Worm (Caenorhabditis elegans) whole organism, late embryonic: ENCODE results near the gene Y110A2AL.5.
A peak's percentile ranks its signal among the peaks of the same experiment; 100 is the strongest.

Experiments
- C38D4.7 ChIP-seq: fragments of 200-800 bp; sonication (Bioruptor generic); optimal IDR thresholded peaks from 2 replicates; lab custom pipeline; 2018; ENCODE audit warnings: mild to moderate bottlenecking, missing genetic modification characterization, moderate library complexity, missing compliant biosample characterization
- K02D7.2 ChIP-seq: sonication (generic microtip); optimal IDR thresholded peaks from 2 replicates; lab custom pipeline; 2017; ENCODE audit warnings: mild to moderate bottlenecking, missing genetic modification characterization, missing compliant biosample characterization
- ceh-18 ChIP-seq: sonication (generic microtip); optimal IDR thresholded peaks from 2 replicates; lab custom pipeline; 2016; ENCODE audit warnings: missing genetic modification characterization, missing compliant biosample characterization
- ceh-30 ChIP-seq: fragments of 150-350 bp; optimal IDR thresholded peaks from 2 replicates; lab custom pipeline; 2014; ENCODE audit warnings: missing biosample characterization, missing genetic modification characterization
- ceh-48 ChIP-seq: sonication (generic microtip); optimal IDR thresholded peaks from 2 replicates; lab custom pipeline; 2016; ENCODE audit warnings: missing genetic modification characterization, inconsistent platforms, missing compliant biosample characterization
- ceh-9 ChIP-seq: sonication (generic microtip); optimal IDR thresholded peaks from 2 replicates; lab custom pipeline; 2016; ENCODE audit warnings: mild to moderate bottlenecking, missing genetic modification characterization, inconsistent platforms, missing compliant biosample characterization
- che-1 ChIP-seq: sonication (generic microtip); optimal IDR thresholded peaks from 2 replicates; lab custom pipeline; 2016; ENCODE audit warnings: mild to moderate bottlenecking, missing genetic modification characterization, missing compliant biosample characterization
- fkh-10 ChIP-seq: fragments of 150-350 bp; optimal IDR thresholded peaks from 2 replicates; lab custom pipeline; 2014; ENCODE audit warnings: missing biosample characterization, missing genetic modification reagents, missing genetic modification characterization
- fkh-6 ChIP-seq: sonication (generic microtip); optimal IDR thresholded peaks from 2 replicates; lab custom pipeline; 2016; ENCODE audit warnings: missing genetic modification characterization, missing compliant biosample characterization
- hlh-13 ChIP-seq: fragments of 200-800 bp; sonication (Bioruptor generic); optimal IDR thresholded peaks from 2 replicates; lab custom pipeline; 2018; ENCODE audit warnings: mild to moderate bottlenecking, missing genetic modification characterization, missing compliant biosample characterization
- hlh-30 ChIP-seq: sonication (generic microtip); optimal IDR thresholded peaks from 2 replicates; lab custom pipeline; 2017; ENCODE audit warnings: antibody characterized with exemption, missing genetic modification characterization, missing compliant biosample characterization; ENCODE audit not compliant: insufficient read depth
- madf-2 ChIP-seq: sonication (generic microtip); optimal IDR thresholded peaks from 2 replicates; lab custom pipeline; 2017; ENCODE audit warnings: missing genetic modification characterization, missing compliant biosample characterization
- mec-3 ChIP-seq: sonication (generic microtip); optimal IDR thresholded peaks from 2 replicates; lab custom pipeline; 2016; ENCODE audit warnings: borderline replicate concordance, missing genetic modification characterization, missing compliant biosample characterization
- nhr-232 ChIP-seq: sonication (generic microtip); optimal IDR thresholded peaks from 2 replicates; lab custom pipeline; 2016; ENCODE audit warnings: missing genetic modification characterization, missing compliant biosample characterization
- npax-4 ChIP-seq: sonication (generic microtip); optimal IDR thresholded peaks from 2 replicates; lab custom pipeline; 2016; ENCODE audit warnings: missing genetic modification characterization, missing compliant biosample characterization
- pag-3 ChIP-seq: sonication (generic microtip); optimal IDR thresholded peaks from 2 replicates; lab custom pipeline; 2016; ENCODE audit warnings: missing compliant biosample characterization, missing genetic modification characterization, borderline replicate concordance
- pax-1 ChIP-seq: fragments of 150-350 bp; optimal IDR thresholded peaks from 2 replicates; lab custom pipeline; 2014; ENCODE audit warnings: missing biosample characterization, missing genetic modification characterization
- pha-4 ChIP-seq: fragments of 150-350 bp; optimal IDR thresholded peaks from 2 replicates; lab custom pipeline; 2018; ENCODE audit warnings: missing biosample characterization, missing genetic modification reagents, missing genetic modification characterization
- pqm-1 ChIP-seq: sonication (generic microtip); optimal IDR thresholded peaks from 2 replicates; lab custom pipeline; 2016; ENCODE audit warnings: missing genetic modification characterization, missing compliant biosample characterization
- ref-2 ChIP-seq: sonication (generic microtip); optimal IDR thresholded peaks from 2 replicates; lab custom pipeline; 2016; ENCODE audit warnings: missing genetic modification characterization, missing compliant biosample characterization
- sox-2 ChIP-seq: fragments of 200-800 bp; sonication (Bioruptor generic); IDR thresholded peaks from 2 replicates; pipeline ENCODE4 v1.3.6; 2022; ENCODE audit warnings: missing genetic modification reagents, missing genetic modification characterization, missing compliant biosample characterization
- tbx-7 ChIP-seq: sonication (generic microtip); optimal IDR thresholded peaks from 2 replicates; lab custom pipeline; 2016; ENCODE audit warnings: missing genotype, missing genetic modification characterization, missing compliant biosample characterization
- unc-42 ChIP-seq: sonication (generic microtip); optimal IDR thresholded peaks from 2 replicates; lab custom pipeline; 2016; ENCODE audit warnings: missing genotype, missing genetic modification characterization, missing compliant biosample characterization
- ztf-16 ChIP-seq: sonication (generic microtip); optimal IDR thresholded peaks from 2 replicates; lab custom pipeline; 2017; ENCODE audit warnings: missing genetic modification characterization, missing compliant biosample characterization

The Y110A2AL.5 gene

DNA sequence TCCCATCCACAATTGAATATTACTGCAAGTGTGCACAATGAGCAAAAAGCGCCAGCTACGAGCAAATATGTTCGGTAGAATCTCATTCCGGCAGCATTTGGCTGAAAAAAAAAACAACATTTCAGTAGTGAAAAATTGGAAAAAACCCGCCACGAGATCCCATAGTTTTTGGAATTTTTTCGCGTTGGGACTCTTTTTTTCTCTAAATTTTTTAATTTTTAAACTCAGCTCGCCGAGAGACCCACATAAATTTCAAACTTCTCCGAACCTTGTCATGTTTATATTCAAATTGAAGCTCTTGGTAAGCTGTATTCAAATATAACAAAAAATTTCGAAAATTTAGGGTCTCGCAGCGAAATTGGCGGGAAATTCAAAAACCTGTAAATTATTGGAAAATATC, 30.0 kb downstream of the Y110A2AL.5 start, which contains the start of gene sqv-2:
TSS of gene sqv-2 (minus strand) at position 101 of the 400 bp plus-strand sequence.
- TF ChIP-seq fkh-10 (GFP tag; lab: Kevin White, UChicago) (no peak), fkh-6 (tag; lab: Kevin White, UChicago) (no peak), ref-2 (tag; lab: Kevin White, UChicago) (no peak), unc-42 (tag; lab: Kevin White, UChicago) (no peak), mec-3 (no peak), che-1 (no peak), C38D4.7 (GFP tag; lab: Kevin White, UChicago) (no peak), pha-4 (no peak), tbx-7 (tag; lab: Kevin White, UChicago) (no peak), hlh-13 (GFP tag; lab: Kevin White, UChicago) (no peak)

DNA sequence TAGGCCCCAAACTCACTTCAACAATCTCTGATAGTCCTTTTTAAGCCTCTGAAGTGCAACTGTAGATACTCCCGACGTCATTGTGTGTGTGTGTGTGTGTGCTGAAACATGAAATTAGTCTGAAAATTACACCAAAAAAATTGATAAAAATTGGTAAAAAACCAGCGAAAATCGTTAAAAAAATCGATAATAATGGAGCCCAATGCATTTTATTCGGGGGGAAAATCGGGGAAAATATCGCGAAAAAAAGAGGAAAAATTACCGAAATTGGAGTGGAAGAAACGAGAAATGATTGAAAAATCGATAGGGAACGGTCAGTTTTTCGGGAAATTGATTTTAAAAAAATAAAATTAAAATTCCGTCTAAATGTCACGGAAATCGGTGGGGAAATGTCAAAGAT, 35.9 kb downstream of the Y110A2AL.5 start, which contains the start of gene ubc-26:
TSS of gene ubc-26 (minus strand) at position 101 of the 400 bp plus-strand sequence.
- TF ChIP-seq C38D4.7 (GFP tag; lab: Kevin White, UChicago) (no peak), ceh-9 (no peak), sox-2 (no peak), madf-2 (no peak), fkh-10 (GFP tag; lab: Kevin White, UChicago) (no peak), pag-3 (tag; lab: Kevin White, UChicago) (no peak), ceh-30 (tag; lab: Kevin White, UChicago) (no peak)

DNA sequence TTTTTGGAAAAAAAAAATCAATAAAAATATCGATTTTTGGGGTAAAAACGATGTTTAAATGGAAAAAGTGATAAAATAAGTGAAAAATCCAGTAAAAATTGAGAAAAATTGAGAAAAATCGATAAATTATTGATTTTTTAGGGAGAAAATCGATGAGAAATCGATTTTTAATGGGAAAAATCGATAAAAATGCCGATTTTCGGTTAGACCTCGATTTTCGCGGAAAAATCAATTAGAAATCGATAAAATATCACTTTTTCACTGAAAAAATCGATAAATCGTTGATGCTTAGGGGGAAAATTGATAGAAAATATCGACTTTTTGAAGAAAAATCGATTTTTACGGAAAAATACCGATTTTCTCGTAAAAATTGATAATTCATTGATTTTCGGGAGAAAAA, 36.8 kb downstream of the Y110A2AL.5 start:
- TF ChIP-seq pag-3 (tag; lab: Kevin White, UChicago) (no peak), ceh-48 (tag; lab: Kevin White, UChicago) (peak; percentile 59)

DNA sequence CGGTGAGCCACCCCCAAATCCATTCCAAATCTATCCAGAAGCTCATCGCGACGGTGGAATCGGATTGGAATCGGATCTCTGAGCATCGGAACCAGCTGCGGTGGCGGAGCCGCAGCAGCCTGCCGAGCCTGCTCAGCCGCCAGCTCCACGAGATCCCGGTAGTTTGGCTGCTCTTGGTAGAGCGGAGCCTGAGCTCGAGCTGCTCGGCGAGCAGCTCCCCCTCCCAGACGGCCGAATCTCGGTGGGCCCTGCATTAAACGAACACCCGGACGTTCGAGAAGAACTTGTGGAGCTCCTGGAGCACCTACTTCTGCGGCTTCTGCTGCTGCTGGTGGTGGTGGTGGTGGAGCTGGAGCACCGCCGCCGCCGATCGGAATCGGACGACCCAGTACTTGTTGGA, 39.4 kb downstream of the Y110A2AL.5 start:
- TF ChIP-seq nhr-232 (no peak), ceh-18 (no peak), fkh-6 (tag; lab: Kevin White, UChicago) (no peak), ceh-48 (tag; lab: Kevin White, UChicago) (no peak), tbx-7 (tag; lab: Kevin White, UChicago) (no peak), ztf-16 (tag; lab: Kevin White, UChicago) (no peak), C38D4.7 (GFP tag; lab: Kevin White, UChicago) (no peak), K02D7.2 (no peak), ceh-30 (tag; lab: Kevin White, UChicago) (no peak), pqm-1 (no peak), unc-42 (tag; lab: Kevin White, UChicago) (no peak), pax-1 (tag; lab: Kevin White, UChicago) (no peak), che-1 (no peak)

DNA sequence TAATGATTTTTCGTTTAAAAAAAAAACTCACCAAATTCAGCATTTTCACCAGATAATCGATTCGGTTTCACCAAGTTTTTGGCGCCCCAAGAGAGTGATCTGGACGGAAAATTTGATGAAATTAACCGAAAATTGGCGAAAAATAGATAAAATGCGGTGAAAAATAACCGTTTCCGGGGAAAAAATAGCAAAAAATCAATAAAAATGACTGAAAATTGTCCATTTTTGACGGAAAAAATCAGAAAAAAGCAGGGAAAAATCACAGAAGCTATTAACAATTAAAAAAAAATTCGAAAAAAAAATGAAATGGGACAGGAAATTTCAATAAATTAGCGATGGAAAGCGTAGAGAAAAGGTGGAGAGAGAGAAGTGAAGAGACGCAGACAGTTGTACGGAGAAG, 49.2 kb downstream of the Y110A2AL.5 start, which contains the start of gene ubc-15:
TSS of gene ubc-15 (minus strand) at position 101 of the 400 bp plus-strand sequence.
- no peak for TF ChIP-seq hlh-13 (GFP tag; lab: Kevin White, UChicago)
- TF ChIP-seq mec-3: no peak
- TF ChIP-seq hlh-30 (tag; lab: Kevin White, UChicago): no peak
- no peak for TF ChIP-seq npax-4
